Fruit fly (Drosophila melanogaster) Kc167 (cell line): ENCODE data around the gene Cyp309a1.

ENCODE experiments used
- Myc ChIP-seq: fragments of >200 bp; optimal IDR thresholded peaks from 2 replicates; lab custom pipeline; 2017; ENCODE audit warnings: missing external identifiers
- Sin3A ChIP-seq: fragments of >200 bp; optimal IDR thresholded peaks from 2 replicates; lab custom pipeline; 2018; ENCODE audit warnings: missing external identifiers
- h ChIP-seq: fragments of >200 bp; optimal IDR thresholded peaks from 3 replicates; lab custom pipeline; 2018; ENCODE audit warnings: missing external identifiers
- insv ChIP-seq: fragments of >200 bp; optimal IDR thresholded peaks from 3 replicates; lab custom pipeline; 2018; ENCODE audit warnings: missing external identifiers
- psq ChIP-seq: fragments of >200 bp; optimal IDR thresholded peaks from 2 replicates; lab custom pipeline; 2017; ENCODE audit warnings: missing external identifiers

DNA sequence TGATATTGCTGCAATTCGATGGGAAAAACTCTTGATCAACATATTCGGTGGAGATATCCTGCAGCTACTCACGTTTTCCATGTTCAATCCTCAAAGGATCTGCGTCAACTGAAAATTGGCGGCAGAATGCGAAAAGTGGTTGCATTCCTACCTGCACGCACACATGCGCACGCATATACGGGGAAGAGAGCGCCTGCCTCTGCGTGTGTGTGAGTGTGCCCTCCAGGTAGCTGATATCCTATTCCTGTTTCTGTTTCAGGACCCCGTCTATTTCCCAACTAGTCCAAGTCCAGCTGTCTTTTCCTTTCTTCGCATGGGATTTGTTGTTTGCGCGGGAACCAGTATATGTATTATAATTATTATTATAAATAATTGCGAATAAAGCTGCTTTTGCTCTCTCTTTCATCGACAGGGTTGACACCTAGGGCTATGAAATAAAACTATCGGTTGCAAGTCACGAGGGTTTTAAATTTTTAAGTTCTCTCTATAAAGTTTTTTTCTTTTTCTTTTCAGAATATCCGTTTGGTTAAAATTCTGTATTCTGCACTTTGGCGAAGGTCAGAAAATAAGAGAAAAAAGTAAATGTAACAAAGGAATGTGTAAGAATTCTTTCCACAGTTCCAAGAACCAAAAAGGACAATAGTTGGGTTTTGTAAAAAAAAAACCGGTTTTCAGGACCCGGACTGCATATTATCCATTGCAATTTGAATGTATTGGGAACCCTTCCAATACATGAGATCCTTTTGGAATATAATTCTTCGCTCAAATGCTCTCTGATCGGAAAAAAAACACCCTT, 12.1 kb upstream of the Cyp309a1 start, which contains the start of gene insv:
- TF ChIP-seq psq (lab: Kevin White, UChicago) (no peak), h (lab: Kevin White, UChicago) (no peak), insv (lab: Kevin White, UChicago) (no peak), Sin3A (no peak), Myc (lab: Kevin White, UChicago) (no peak)
